Worm (Caenorhabditis elegans): Measurements from ENCODE around the gene ZK892.4.

The ZK892.4 gene

ce11 chrII:9984866-9985336 lies 21.5 kb upstream of the ZK892.4 start (continued):
- TF ChIP-seq unc-62 (GFP tag; optimal IDR thresholded peaks at IDR 0.05) = no peak
- TF ChIP-seq elt-3 (tag; optimal IDR thresholded peaks at IDR 0.05) = no peak
- TF ChIP-seq ceh-90 (tag; optimal IDR thresholded peaks at IDR 0.05) = no peak
- peak in 1 of 2 experiments; percentile 48 for TF ChIP-seq mdl-1 (tag; optimal IDR thresholded peaks at IDR 0.05)
- TF ChIP-seq efl-3 (GFP tag; optimal IDR thresholded peaks at IDR 0.05) = no peak
- TF ChIP-seq unc-130 (tag; optimal IDR thresholded peaks at IDR 0.05) = peak; percentile 28

ce11 chrII:9986635-9987575 lies 19.5 kb upstream of the ZK892.4 start:
- TF ChIP-seq egl-13 (tag; optimal IDR thresholded peaks at IDR 0.05) = no peak
- peak; percentile 2 for TF ChIP-seq blmp-1 (tag; optimal IDR thresholded peaks at IDR 0.05)
- TF ChIP-seq grh-1 (GFP tag; IDR thresholded peaks at IDR 0.05) = peak; percentile 81
- no peak for TF ChIP-seq tlp-1 (tag; optimal IDR thresholded peaks at IDR 0.05)
- TF ChIP-seq ceh-63 (GFP tag; optimal IDR thresholded peaks at IDR 0.05) = no peak
- TF ChIP-seq nhr-71 (tag; optimal IDR thresholded peaks at IDR 0.05) = peak; percentile 18
- peak in 2 of 6 experiments; percentile 22 to 41 for TF ChIP-seq elt-3 (tag; optimal IDR thresholded peaks at IDR 0.05)
- TF ChIP-seq efl-3 (GFP tag; optimal IDR thresholded peaks at IDR 0.05) = no peak
- TF ChIP-seq hpl-2 (GFP tag; optimal IDR thresholded peaks at IDR 0.05) = no peak
- TF ChIP-seq vab-15 (tag; optimal IDR thresholded peaks at IDR 0.05) = no peak
- TF ChIP-seq dsc-1 (tag; optimal IDR thresholded peaks at IDR 0.05) = peak; percentile 99
- TF ChIP-seq fkh-4 (tag; optimal IDR thresholded peaks at IDR 0.05; ENCODE audit: borderline replicate concordance) = peak; percentile 96
- TF ChIP-seq ztf-11 (tag; optimal IDR thresholded peaks at IDR 0.05) = peak in 1 of 2 experiments; percentile 39
- no peak for TF ChIP-seq unc-30 (tag; optimal IDR thresholded peaks at IDR 0.05)
- peak; percentile 27; the same call in 1 of the 2 replicates for TF ChIP-seq nhr-19 (GFP tag; conservative IDR thresholded peaks at IDR 0.05)
- peak; percentile 82 for TF ChIP-seq nhr-85 (tag)
- TF ChIP-seq nhr-47 (tag; optimal IDR thresholded peaks at IDR 0.05) = no peak
- TF ChIP-seq dpl-1 (GFP tag; optimal IDR thresholded peaks at IDR 0.05) = no peak
- TF ChIP-seq snu-23 (GFP tag; optimal IDR thresholded peaks at IDR 0.05) = no peak
- peak; percentile 45 for TF ChIP-seq lin-14 (GFP tag; optimal IDR thresholded peaks at IDR 0.05)
- peak; percentile 34 for TF ChIP-seq rnt-1 (tag; optimal IDR thresholded peaks at IDR 0.05)
- no peak for TF ChIP-seq ceh-8 (GFP tag; optimal IDR thresholded peaks at IDR 0.05)
- TF ChIP-seq unc-130 (tag; optimal IDR thresholded peaks at IDR 0.05) = no peak
- TF ChIP-seq tbx-2 (tag; optimal IDR thresholded peaks at IDR 0.05) = peak; percentile 11

ce11 chrII:9988620-9989019 lies 17.7 kb upstream of the ZK892.4 start:
- TF ChIP-seq lin-14 (GFP tag; optimal IDR thresholded peaks at IDR 0.05) = peak; percentile 12
- TF ChIP-seq F16B12.6 (tag; optimal IDR thresholded peaks at IDR 0.05) = no peak
- no peak for TF ChIP-seq jun-1 (tag; optimal IDR thresholded peaks at IDR 0.05)
- no peak for TF ChIP-seq efl-1 (optimal IDR thresholded peaks at IDR 0.05)
- peak in 1 of 2 experiments; percentile 64 for TF ChIP-seq efl-1 (GFP tag; optimal IDR thresholded peaks at IDR 0.05 in 1 of 2)
- no peak for TF ChIP-seq hlh-17 (GFP tag; optimal IDR thresholded peaks at IDR 0.05; ENCODE audit: borderline replicate concordance)
- peak; percentile 39 for TF ChIP-seq nhr-85 (tag)
- TF ChIP-seq sptf-1 (tag; optimal IDR thresholded peaks at IDR 0.05) = no peak
- TF ChIP-seq fkh-4 (tag; optimal IDR thresholded peaks at IDR 0.05; ENCODE audit: borderline replicate concordance) = no peak
- peak; percentile 82 for TF ChIP-seq grh-1 (GFP tag; IDR thresholded peaks at IDR 0.05)
- no peak for TF ChIP-seq nhr-47 (tag; optimal IDR thresholded peaks at IDR 0.05)
- no peak for TF ChIP-seq egl-13 (tag; optimal IDR thresholded peaks at IDR 0.05)

ce11 chrII:9989533-9989932 lies 16.8 kb upstream of the ZK892.4 start:
- peak; percentile 31 for TF ChIP-seq pag-3 (tag; optimal IDR thresholded peaks at IDR 0.05; ENCODE audit: borderline replicate concordance, insufficient read depth)
- peak; percentile 73 for TF ChIP-seq lin-14 (GFP tag; optimal IDR thresholded peaks at IDR 0.05)
- TF ChIP-seq ceh-63 (GFP tag; optimal IDR thresholded peaks at IDR 0.05) = no peak
- peak; percentile 50 for TF ChIP-seq dsc-1 (tag; optimal IDR thresholded peaks at IDR 0.05)
- TF ChIP-seq dpl-1 (GFP tag; optimal IDR thresholded peaks at IDR 0.05) = no peak
- no peak for TF ChIP-seq hlh-4 (tag; optimal IDR thresholded peaks at IDR 0.05)
- TF ChIP-seq ceh-90 (tag; optimal IDR thresholded peaks at IDR 0.05) = no peak
- peak; percentile 6 for TF ChIP-seq tbx-2 (tag; optimal IDR thresholded peaks at IDR 0.05)
- TF ChIP-seq swsn-7 (tag; optimal IDR thresholded peaks at IDR 0.05) = no peak
- no peak for TF ChIP-seq sox-4 (tag; optimal IDR thresholded peaks at IDR 0.05)
- TF ChIP-seq rnt-1 (tag; optimal IDR thresholded peaks at IDR 0.05) = peak; percentile 2
- no peak for TF ChIP-seq lir-3 (tag; optimal IDR thresholded peaks at IDR 0.05; ENCODE audit: poor library complexity)
